Worm (Caenorhabditis elegans): ENCODE results near the gene M163.9.

DNA sequence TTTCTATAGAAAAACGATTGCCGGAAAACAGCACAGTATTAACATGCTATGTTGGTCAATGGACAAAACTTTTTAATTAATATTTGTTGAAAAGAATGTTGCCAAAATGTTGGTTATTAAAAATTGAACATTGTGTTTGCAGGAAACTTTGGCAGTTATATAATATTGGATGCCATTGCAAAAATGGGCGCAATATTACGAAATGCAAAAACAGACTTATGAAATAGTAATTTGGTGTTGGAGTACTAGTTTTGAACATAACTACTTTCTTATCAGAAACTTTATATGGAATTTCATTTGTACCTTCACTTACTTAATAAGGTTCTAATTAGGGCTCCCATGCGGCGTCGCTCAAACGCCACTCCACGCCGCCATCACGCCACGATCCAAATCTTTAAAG, 41.0 kb downstream of the M163.9 start:
- TF ChIP-seq aly-2 (tag; optimal IDR thresholded peaks at IDR 0.05): no peak
- TF ChIP-seq lim-7 (GFP tag; IDR thresholded peaks at IDR 0.05): no peak
- TF ChIP-seq pha-4 (GFP tag; IDR thresholded peaks at IDR 0.05): no peak
- TF ChIP-seq pha-4 (tag; optimal IDR thresholded peaks at IDR 0.05): no peak
- no peak for TF ChIP-seq nhr-111 (GFP tag; optimal IDR thresholded peaks at IDR 0.05)
- TF ChIP-seq ztf-11 (tag; optimal IDR thresholded peaks at IDR 0.05): no peak
- no peak for TF ChIP-seq ces-1 (GFP tag; optimal IDR thresholded peaks at IDR 0.05)
- TF ChIP-seq unc-130 (GFP tag; optimal IDR thresholded peaks at IDR 0.05): no peak
